Worm (Caenorhabditis elegans) whole organism, early embryonic: ENCODE results near the gene R02D5.8.

Experiments used
- ama-1 ChIP-seq: fragments of 150-350 bp; optimal IDR thresholded peaks from 2 replicates; lab custom pipeline; 2014
- ceh-13 ChIP-seq: fragments of 200-800 bp; sonication (Bioruptor generic); optimal IDR thresholded peaks from 2 replicates; lab custom pipeline; 2018; ENCODE audit warnings: mild to moderate bottlenecking, missing genetic modification characterization, missing compliant biosample characterization
- scrt-1 ChIP-seq: fragments of 200-800 bp; sonication (Bioruptor generic); IDR thresholded peaks from 2 replicates; pipeline ENCODE4 v1.3.6; 2022; ENCODE audit warnings: missing genetic modification characterization, missing compliant biosample characterization
- sea-1 ChIP-seq: fragments of 200-800 bp; sonication (Bioruptor generic); conservative IDR thresholded peaks from 2 replicates; pipeline ENCODE4 v1.3.6; 2022; ENCODE audit warnings: missing genetic modification characterization, missing compliant biosample characterization

DNA sequence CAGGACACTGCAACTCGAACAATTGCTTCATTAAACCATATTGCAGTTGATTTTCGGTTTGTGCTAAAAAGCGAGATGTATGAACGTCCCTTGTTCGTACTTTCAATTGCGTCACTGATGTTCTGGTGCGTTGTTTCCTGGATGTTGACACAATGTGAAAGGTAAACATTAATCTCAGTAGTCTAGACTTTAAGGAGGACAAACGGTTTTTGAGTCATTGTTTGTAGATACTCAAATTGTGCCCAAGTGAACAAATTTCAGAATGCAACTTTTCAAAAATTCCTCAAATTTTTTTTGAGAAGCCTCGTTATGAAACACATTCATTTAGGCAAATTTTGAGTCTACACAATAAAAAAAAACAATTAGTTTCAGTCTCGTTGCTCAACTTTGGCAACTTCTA, 21.8 kb upstream of the R02D5.8 start:
- no peak for TF ChIP-seq ama-1 (lab: Kevin White, UChicago)
- no peak for TF ChIP-seq scrt-1
- no peak for TF ChIP-seq sea-1 (GFP tag; lab: Robert Waterston, UW)
- TF ChIP-seq ceh-13 (GFP tag; lab: Kevin White, UChicago), result no peak
